Worm (Caenorhabditis elegans): ENCODE data around the gene srx-47.
A peak's percentile ranks its signal among the peaks of the same experiment; 100 is the strongest.

Gene srx-47

DNA sequence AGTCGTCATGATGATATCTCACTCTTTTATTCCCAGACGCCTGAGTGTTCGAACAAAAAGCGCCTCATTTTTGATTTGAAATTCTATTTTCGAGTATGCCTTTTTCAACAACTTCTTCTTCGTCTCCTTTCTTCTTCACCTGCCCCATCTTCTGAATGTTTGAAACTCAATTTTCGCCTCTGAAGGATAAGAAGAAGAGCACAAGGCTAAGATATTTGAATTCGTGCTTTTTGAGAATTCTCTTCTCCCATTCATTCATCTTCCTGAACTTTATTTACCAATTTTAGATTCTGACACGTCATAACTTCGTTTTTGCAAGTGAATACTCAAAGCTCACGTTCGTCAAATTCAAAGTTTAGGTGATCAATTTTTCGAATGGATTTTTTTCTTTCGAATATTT lies 32.8 kb upstream of the srx-47 start:
- TF ChIP-seq dve-1 (tag; optimal IDR thresholded peaks at IDR 0.05) (no peak), unc-42 (tag; optimal IDR thresholded peaks at IDR 0.05) (peak; percentile 39)

DNA sequence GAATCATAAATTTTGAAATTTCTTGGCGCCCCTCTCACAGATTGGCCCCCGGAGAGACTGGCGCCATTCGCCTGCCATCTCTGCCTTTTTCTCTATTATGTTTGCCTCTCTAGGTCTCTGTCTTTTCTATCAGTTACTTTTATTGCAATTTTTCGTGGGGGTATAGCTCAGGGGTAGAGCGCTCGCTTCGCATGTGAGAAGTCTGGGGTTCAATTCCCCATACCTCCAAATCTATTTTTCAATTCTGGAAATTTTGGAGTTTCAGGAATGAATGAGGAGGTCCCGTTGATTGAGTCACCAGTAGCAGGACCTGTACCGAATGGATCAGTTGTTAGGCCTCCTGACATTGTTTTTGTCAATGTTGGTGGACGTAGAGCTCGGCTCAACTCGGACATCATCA lies 31.7 kb upstream of the srx-47 start, which contains the start of gene kvs-3:
Gene kvs-3 (plus strand): TSS at position 266 of the 400 bp plus-strand sequence.
- TF ChIP-seq fax-1 (tag; optimal IDR thresholded peaks at IDR 0.05) (no peak), rnt-1 (tag; optimal IDR thresholded peaks at IDR 0.05) (no peak), elt-2 (tag; optimal IDR thresholded peaks at IDR 0.05) (peak; percentile 34), hlh-6 (tag; optimal IDR thresholded peaks at IDR 0.05) (peak; percentile 16), ztf-16 (tag; optimal IDR thresholded peaks at IDR 0.05) (no peak), nhr-232 (tag; optimal IDR thresholded peaks at IDR 0.05) (no peak), K09A11.1 (tag; optimal IDR thresholded peaks at IDR 0.05; ENCODE audit: insufficient read depth) (no peak), gmeb-2 (tag; optimal IDR thresholded peaks at IDR 0.05) (peak; percentile 33), F13H6.1 (tag; optimal IDR thresholded peaks at IDR 0.05) (peak; percentile 44), lim-6 (tag; optimal IDR thresholded peaks at IDR 0.05) (no peak), pag-3 (tag; optimal IDR thresholded peaks at IDR 0.05; ENCODE audit: borderline replicate concordance) (no peak), ceh-34 (tag; optimal IDR thresholded peaks at IDR 0.05) (peak; percentile 3), sox-4 (tag; optimal IDR thresholded peaks at IDR 0.05) (peak; percentile 62), ahr-1 (tag; optimal IDR thresholded peaks at IDR 0.05) (no peak), pha-2 (tag; optimal IDR thresholded peaks at IDR 0.05) (no peak), K02D7.2 (tag; optimal IDR thresholded peaks at IDR 0.05) (no peak), dve-1 (tag; optimal IDR thresholded peaks at IDR 0.05) (peak; percentile 19), eyg-1 (tag; optimal IDR thresholded peaks at IDR 0.05) (no peak), pax-1 (tag; optimal IDR thresholded peaks at IDR 0.05) (no peak), hlh-30 (tag; optimal IDR thresholded peaks at IDR 0.05; ENCODE audit: insufficient read depth) (no peak), sox-2 (GFP tag; IDR thresholded peaks at IDR 0.05) (no peak), Y22D7AL.16 (tag; optimal IDR thresholded peaks at IDR 0.05) (no peak), lin-11 (tag; optimal IDR thresholded peaks at IDR 0.05) (no peak), syd-9 (tag; optimal IDR thresholded peaks at IDR 0.05) (no peak), unc-42 (tag; optimal IDR thresholded peaks at IDR 0.05) (no peak), ttx-3 (tag; optimal IDR thresholded peaks at IDR 0.05) (no peak), dmd-4 (tag; optimal IDR thresholded peaks at IDR 0.05; ENCODE audit: borderline replicate concordance) (no peak), ceh-9 (tag; optimal IDR thresholded peaks at IDR 0.05) (peak; percentile 17), fkh-6 (tag; optimal IDR thresholded peaks at IDR 0.05) (peak; percentile 32), fkh-10 (GFP tag; optimal IDR thresholded peaks at IDR 0.05) (no peak), nfya-1 (tag; optimal IDR thresholded peaks at IDR 0.05) (peak; percentile 32), pha-4 (tag; optimal IDR thresholded peaks at IDR 0.05) (no peak), ama-1 (optimal IDR thresholded peaks at IDR 0.05) (no peak), ceh-48 (tag; optimal IDR thresholded peaks at IDR 0.05) (no peak), tbx-7 (tag; optimal IDR thresholded peaks at IDR 0.05) (no peak), hlh-13 (GFP tag; optimal IDR thresholded peaks at IDR 0.05) (peak; percentile 13), ceh-6 (GFP tag; optimal IDR thresholded peaks at IDR 0.05) (no peak), sdc-2 (tag; optimal IDR thresholded peaks at IDR 0.05) (peak; percentile 54), elt-4 (tag; optimal IDR thresholded peaks at IDR 0.05) (no peak), hlh-8 (tag; optimal IDR thresholded peaks at IDR 0.05) (no peak), nhr-11 (tag; optimal IDR thresholded peaks at IDR 0.05) (no peak), npax-4 (tag; optimal IDR thresholded peaks at IDR 0.05) (no peak), ceh-30 (tag; optimal IDR thresholded peaks at IDR 0.05) (no peak), unc-86 (tag; optimal IDR thresholded peaks at IDR 0.05) (no peak), che-1 (tag; optimal IDR thresholded peaks at IDR 0.05) (peak; percentile 20), ceh-31 (tag; optimal IDR thresholded peaks at IDR 0.05) (peak; percentile 19), T23F11.4 (GFP tag; optimal IDR thresholded peaks at IDR 0.05) (no peak), zip-5 (tag; optimal IDR thresholded peaks at IDR 0.05) (no peak), ceh-22 (tag; optimal IDR thresholded peaks at IDR 0.05) (no peak), hlh-15 (tag; optimal IDR thresholded peaks at IDR 0.05) (no peak), ceh-24 (tag; optimal IDR thresholded peaks at IDR 0.05) (no peak), unc-55 (GFP tag; optimal IDR thresholded peaks at IDR 0.05) (no peak)
